Worm (Caenorhabditis elegans): Measurements from ENCODE around the gene C03A7.13.

ce11 chrV:5172833-5173232 lies 19.5 kb downstream of the C03A7.13 start, which contains the start of gene srt-65:
- TF ChIP-seq him-1 (tag; optimal IDR thresholded peaks at IDR 0.05) (no peak), dao-5 (tag; optimal IDR thresholded peaks at IDR 0.05) (no peak), W03F9.2 (tag; optimal IDR thresholded peaks at IDR 0.05) (no peak)
